Fruit fly (Drosophila melanogaster) S2 (cell line): ENCODE measurements around the gene PolA1.

Experiments
- CG8478 ChIP-seq: fragments of >200 bp; optimal IDR thresholded peaks from 2 replicates; lab custom pipeline; 2018
- CTCF ChIP-seq, 2 experiments: fragments of >200 bp; optimal IDR thresholded peaks; 2 replicates each; lab custom pipeline; 2018

dm6 chr3R:21635975-21636678, 35.4 kb downstream of the PolA1 start:
- no peak for TF ChIP-seq CG8478 (lab: Kevin White, UChicago)
- no peak for TF ChIP-seq CTCF (optimal IDR thresholded peaks at IDR 0.05; lab: Kevin White, UChicago)
